Fruit fly (Drosophila melanogaster): ENCODE results near the gene scaf6.

dm6 chr3L:17033309-17033708, 9.1 kb downstream of the scaf6 start:
- TF ChIP-seq ttk (optimal IDR thresholded peaks at IDR 0.05): no peak
- TF ChIP-seq psq (optimal IDR thresholded peaks at IDR 0.05): no peak
- no peak for TF ChIP-seq h (optimal IDR thresholded peaks at IDR 0.05)
- no peak for TF ChIP-seq insv (optimal IDR thresholded peaks at IDR 0.05)
- no peak for TF ChIP-seq Myc (optimal IDR thresholded peaks at IDR 0.05)
- TF ChIP-seq Sin3A (optimal IDR thresholded peaks at IDR 0.05): no peak

Data from Kc167 (cell line).